Worm (Caenorhabditis elegans) whole organism, midembryonic: ENCODE results near the gene zmp-2.

Experiments used
- T22C8.4 ChIP-seq: fragments of 200-800 bp; sonication (Bioruptor generic); IDR thresholded peaks from 2 replicates; pipeline ENCODE4 v1.3.6; 2022; ENCODE audit warnings: missing genetic modification characterization, missing compliant biosample characterization
- cog-1 ChIP-seq: sonication (generic microtip); optimal IDR thresholded peaks from 2 replicates; lab custom pipeline; 2016; ENCODE audit warnings: missing genetic modification characterization, missing compliant biosample characterization
- flt-1 ChIP-seq: fragments of 200-800 bp; sonication (Bioruptor generic); IDR thresholded peaks from 2 replicates; pipeline ENCODE4 v1.3.6; 2022; ENCODE audit warnings: missing genetic modification characterization, missing compliant biosample characterization
- klf-2 ChIP-seq: fragments of 200-800 bp; sonication (Bioruptor generic); conservative IDR thresholded peaks from 2 replicates; pipeline ENCODE4 v1.3.6; 2022; ENCODE audit warnings: missing genetic modification reagents, missing genetic modification characterization, missing compliant biosample characterization
- med-1 ChIP-seq: sonication (generic microtip); optimal IDR thresholded peaks from 2 replicates; lab custom pipeline; 2017; ENCODE audit warnings: missing genetic modification characterization, mild to moderate bottlenecking, missing compliant biosample characterization, antibody characterized with exemption, missing genetic modification reagents; ENCODE audit not compliant: insufficient read depth
- ref-1 ChIP-seq: fragments of 200-800 bp; sonication (Bioruptor generic); conservative IDR thresholded peaks from 2 replicates; pipeline ENCODE4 v1.3.6; 2022; ENCODE audit warnings: missing genetic modification reagents, missing genetic modification characterization, missing compliant biosample characterization
- tab-1 ChIP-seq: fragments of 200-800 bp; sonication (Bioruptor generic); IDR thresholded peaks from 2 replicates; pipeline ENCODE4 v1.3.6; 2022; ENCODE audit warnings: missing genetic modification characterization, missing compliant biosample characterization
- ztf-23 ChIP-seq: fragments of 200-800 bp; sonication (Bioruptor generic); IDR thresholded peaks from 2 replicates; pipeline ENCODE4 v1.3.6; 2022; ENCODE audit warnings: missing genetic modification reagents, missing genetic modification characterization, missing compliant biosample characterization
- ztf-29 ChIP-seq: fragments of 200-800 bp; sonication (Bioruptor generic); IDR thresholded peaks from 2 replicates; pipeline ENCODE4 v1.3.6; 2022; ENCODE audit warnings: missing genetic modification reagents, missing genetic modification characterization, missing compliant biosample characterization

Gene zmp-2

DNA sequence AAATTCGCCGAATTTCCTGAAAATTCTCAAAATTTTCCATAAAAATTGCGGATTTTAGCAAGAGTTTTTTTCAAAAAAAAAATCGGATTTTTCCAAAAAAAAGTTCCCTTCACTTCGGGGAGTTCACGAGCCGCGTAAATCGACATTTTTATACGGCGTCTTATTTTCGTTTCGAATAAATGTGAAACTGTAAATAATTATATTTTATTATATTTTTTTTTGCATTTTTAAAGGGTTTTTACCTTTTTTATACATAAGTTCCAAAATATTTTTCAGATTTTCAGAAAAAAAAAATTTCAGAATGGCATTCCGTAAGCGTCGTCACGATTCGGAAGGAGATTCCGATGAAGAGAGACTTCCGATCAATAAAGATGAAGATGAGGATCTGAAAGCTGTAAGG is 13.3 kb upstream of the zmp-2 start, which contains the start of gene Y71H2B.2:
Y71H2B.2 (plus strand) TSS at position 301 of the 400 bp plus-strand sequence.
- TF ChIP-seq T22C8.4 (GFP tag; lab: Robert Waterston, UW) (no peak), tab-1 (GFP tag; lab: Robert Waterston, UW) (no peak), klf-2 (GFP tag; lab: Robert Waterston, UW) (no peak), ref-1 (no peak), cog-1 (tag; lab: Kevin White, UChicago) (no peak), flt-1 (GFP tag; lab: Robert Waterston, UW) (no peak), ztf-29 (no peak), ztf-23 (GFP tag; lab: Robert Waterston, UW) (no peak), med-1 (GFP tag; lab: Kevin White, UChicago) (no peak)

DNA sequence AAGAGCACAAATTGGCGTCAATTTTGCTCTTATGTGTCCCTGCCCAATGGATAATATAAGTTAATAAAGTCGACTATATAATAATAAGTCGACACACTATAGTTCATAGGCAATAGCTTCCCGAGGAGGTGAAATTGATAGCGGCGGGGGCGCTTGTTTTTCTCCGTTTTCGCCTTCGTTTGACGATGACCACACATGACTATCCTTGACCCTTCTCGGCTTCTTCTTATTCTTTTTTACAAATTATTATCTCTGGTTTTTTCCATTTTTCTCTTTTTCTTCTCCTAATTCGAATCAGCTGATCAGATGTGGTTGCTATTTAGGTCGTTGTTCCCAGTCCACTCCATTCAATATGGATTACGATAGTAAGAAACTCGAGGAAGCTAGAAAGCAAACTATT is 7.5 kb upstream of the zmp-2 start, which contains the start of gene acbp-8:
acbp-8 (plus strand) TSS at position 324 of the 400 bp plus-strand sequence.
- TF ChIP-seq ztf-23 (GFP tag; lab: Robert Waterston, UW) (no peak), flt-1 (GFP tag; lab: Robert Waterston, UW) (no peak), tab-1 (GFP tag; lab: Robert Waterston, UW) (no peak), med-1 (GFP tag; lab: Kevin White, UChicago) (no peak), T22C8.4 (GFP tag; lab: Robert Waterston, UW) (no peak), cog-1 (tag; lab: Kevin White, UChicago) (no peak), ref-1 (no peak), klf-2 (GFP tag; lab: Robert Waterston, UW) (no peak), ztf-29 (no peak)

DNA sequence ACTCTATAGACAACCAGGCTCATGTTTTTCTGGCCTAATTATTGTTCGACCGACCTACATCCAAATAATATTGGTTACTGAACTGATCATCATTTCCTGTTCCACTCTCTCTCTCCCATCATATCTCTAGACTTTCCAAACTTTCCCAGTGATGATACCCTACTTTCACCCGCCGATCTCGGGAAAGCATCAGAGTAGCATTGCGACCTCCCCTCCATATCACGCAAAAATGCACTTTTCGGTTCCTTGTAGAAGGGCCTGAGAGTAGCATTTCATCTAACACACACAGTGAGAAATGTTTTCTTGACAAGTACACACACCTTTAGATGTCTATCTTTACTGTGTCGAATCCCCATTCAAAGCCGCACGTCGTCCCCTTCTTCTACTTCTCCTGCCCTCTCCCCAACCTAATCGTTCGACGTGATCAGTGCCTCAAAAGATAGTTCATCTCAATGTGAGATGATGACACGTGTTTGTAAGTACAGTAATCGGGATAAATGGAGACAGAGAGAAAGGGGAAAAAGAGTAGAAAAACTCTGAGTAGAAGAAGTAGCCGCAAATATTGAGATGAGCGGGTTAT is 3.3 kb upstream of the zmp-2 start:
- no peak for TF ChIP-seq med-1 (GFP tag; lab: Kevin White, UChicago)
- no peak for TF ChIP-seq T22C8.4 (GFP tag; lab: Robert Waterston, UW)
- TF ChIP-seq tab-1 (GFP tag; lab: Robert Waterston, UW): no peak
- no peak for TF ChIP-seq ztf-23 (GFP tag; lab: Robert Waterston, UW)
- TF ChIP-seq cog-1 (tag; lab: Kevin White, UChicago): no peak
- no peak for TF ChIP-seq klf-2 (GFP tag; lab: Robert Waterston, UW)
- TF ChIP-seq ref-1: no peak
- no peak for TF ChIP-seq ztf-29
- no peak for TF ChIP-seq flt-1 (GFP tag; lab: Robert Waterston, UW)

DNA sequence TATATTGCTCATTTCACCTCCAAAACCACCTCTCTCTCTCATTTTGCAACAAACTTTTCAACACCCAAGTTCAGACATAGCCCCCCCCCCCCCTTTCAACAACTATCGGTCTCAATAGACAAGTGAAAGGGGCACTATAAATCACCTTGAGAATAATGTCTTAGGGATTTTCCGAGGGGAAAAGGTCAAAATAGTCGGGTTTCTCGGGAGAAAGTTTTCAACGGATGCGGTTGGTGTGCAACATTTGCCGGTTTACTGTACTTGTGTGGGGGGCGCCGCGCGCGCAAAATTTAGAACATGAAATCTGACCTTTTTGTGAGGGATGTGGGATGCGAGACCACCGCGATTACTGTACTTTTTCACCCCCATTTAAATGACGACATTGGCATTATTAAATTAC is 1.6 kb upstream of the zmp-2 start:
- TF ChIP-seq klf-2 (GFP tag; lab: Robert Waterston, UW) (no peak), ref-1 (no peak), ztf-23 (GFP tag; lab: Robert Waterston, UW) (no peak), med-1 (GFP tag; lab: Kevin White, UChicago) (no peak), ztf-29 (no peak), cog-1 (tag; lab: Kevin White, UChicago) (no peak), flt-1 (GFP tag; lab: Robert Waterston, UW) (no peak), tab-1 (GFP tag; lab: Robert Waterston, UW) (no peak), T22C8.4 (GFP tag; lab: Robert Waterston, UW) (no peak)

DNA sequence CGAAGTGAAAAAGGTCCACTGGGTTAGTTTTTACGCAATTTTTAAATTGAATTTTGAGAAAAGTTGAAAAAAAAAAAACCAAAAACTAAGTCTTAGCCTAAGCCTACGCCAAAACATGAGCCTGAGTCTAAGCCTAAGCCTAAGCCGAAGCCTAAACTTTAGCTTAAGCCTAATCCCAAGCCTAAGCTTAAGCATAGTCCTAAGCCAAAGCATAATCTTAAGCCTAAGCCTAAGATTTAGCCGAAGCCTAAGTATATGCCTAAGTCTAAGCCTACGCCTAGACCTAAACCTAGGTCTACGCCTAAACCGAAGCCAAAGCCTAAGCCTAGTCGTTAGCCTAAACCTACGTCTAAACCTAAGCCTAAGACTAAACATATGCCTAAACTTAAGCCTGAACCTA is 5.5 kb downstream of the zmp-2 start:
- TF ChIP-seq T22C8.4 (GFP tag; lab: Robert Waterston, UW) (no peak), ref-1 (no peak), ztf-29 (no peak), klf-2 (GFP tag; lab: Robert Waterston, UW) (no peak)

DNA sequence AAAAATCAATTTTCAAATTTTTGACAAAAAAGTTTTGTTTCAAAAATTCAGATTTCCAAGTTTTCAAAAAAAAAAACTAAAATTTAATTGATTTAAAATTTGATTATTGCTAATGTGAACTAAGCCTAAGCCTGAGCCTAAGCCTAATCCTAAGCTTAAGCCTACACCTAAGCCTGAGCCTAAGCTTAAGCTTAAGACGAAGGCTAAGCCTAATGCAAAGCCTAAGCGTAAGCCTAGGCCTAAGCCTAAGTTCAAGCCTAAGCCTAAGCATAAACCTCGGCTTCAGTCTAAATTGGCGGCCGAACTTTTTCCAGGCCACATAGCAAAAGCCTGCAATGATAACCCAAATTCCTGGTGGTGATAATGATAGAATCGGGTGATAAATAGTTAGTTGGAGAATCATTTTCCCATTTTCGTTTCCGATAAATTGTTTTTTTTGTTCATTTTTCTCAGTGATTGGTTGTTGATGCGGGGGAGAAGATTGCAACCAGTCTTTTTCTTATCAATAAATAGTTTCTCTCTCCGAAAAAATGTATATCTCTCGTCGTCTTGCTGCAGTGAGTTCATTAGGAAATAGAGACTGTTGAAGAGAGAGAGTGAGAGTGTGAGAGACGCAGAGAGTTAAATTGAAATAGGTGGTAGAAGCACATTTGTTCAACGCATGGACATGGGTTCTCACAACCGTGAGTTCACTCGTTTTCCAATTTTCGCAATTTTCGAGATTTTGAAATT is 11.2 kb downstream of the zmp-2 start:
- TF ChIP-seq ztf-23 (GFP tag; lab: Robert Waterston, UW): no peak
- TF ChIP-seq ztf-29: peak; percentile 72; the same call in 1 of the 2 replicates

DNA sequence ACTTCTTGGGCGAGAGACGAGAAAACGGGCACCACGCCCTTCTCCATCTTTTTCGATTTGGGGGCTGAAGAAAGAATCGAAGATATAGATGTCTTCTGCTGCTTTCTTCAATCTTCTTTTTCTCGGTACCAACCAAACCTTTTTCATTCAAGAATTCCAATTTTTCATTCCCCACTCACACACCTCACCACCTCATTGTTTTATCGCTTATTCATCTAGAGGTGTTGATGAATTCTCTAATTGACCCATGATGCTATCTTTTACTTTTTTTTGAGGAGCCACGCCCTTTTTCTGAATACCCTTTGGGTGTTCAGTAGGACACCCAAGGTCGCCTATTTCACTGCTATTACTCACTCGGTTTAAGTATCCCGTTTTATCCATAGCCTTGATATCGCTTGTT is 15.3 kb downstream of the zmp-2 start:
- no peak for TF ChIP-seq ref-1
- TF ChIP-seq klf-2 (GFP tag; lab: Robert Waterston, UW): no peak

DNA sequence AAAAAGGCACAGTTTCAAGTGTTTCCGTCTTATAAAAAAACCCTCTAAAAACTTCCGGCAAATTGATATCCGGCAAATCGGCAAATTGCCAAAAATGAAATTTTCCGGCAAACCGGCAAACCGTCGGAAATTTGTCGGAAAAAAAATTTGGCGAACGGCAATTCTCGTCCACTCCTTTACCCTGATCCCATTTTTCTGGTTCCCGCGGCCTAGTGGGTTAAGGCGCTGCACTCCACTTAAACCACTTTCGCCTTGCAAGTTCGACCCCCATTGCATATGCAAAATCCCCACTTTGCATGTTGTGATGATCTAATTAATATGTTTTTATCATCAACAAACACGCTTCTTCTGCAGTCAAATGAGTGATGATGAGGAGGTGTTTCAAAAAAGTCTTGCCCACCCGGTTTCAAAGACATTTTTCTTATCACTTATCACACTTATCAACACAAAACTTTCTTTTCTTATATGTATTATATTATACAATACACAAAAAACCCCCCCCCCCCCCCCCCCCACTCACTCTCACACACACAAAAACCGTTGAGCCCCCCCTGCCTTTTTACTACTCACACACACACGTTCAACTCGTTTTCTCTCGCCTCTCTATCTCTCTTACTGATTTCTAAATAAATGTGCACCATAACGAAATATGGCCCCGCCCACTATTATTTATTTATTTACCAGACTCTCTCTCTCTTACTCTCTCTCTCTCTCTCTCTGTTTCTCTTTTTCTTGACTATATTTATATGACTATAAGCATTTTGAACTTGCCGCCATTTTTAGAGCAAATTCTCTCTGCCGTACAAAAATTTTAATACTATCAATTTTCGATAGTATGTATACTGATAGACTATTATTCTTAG is 16.8 kb downstream of the zmp-2 start:
- TF ChIP-seq ztf-29: no peak
- no peak for TF ChIP-seq med-1 (GFP tag; lab: Kevin White, UChicago)
- no peak for TF ChIP-seq tab-1 (GFP tag; lab: Robert Waterston, UW)
- TF ChIP-seq ref-1: no peak
- TF ChIP-seq klf-2 (GFP tag; lab: Robert Waterston, UW): no peak
- no peak for TF ChIP-seq cog-1 (tag; lab: Kevin White, UChicago)
- no peak for TF ChIP-seq flt-1 (GFP tag; lab: Robert Waterston, UW)
- no peak for TF ChIP-seq ztf-23 (GFP tag; lab: Robert Waterston, UW)
- TF ChIP-seq T22C8.4 (GFP tag; lab: Robert Waterston, UW): no peak

DNA sequence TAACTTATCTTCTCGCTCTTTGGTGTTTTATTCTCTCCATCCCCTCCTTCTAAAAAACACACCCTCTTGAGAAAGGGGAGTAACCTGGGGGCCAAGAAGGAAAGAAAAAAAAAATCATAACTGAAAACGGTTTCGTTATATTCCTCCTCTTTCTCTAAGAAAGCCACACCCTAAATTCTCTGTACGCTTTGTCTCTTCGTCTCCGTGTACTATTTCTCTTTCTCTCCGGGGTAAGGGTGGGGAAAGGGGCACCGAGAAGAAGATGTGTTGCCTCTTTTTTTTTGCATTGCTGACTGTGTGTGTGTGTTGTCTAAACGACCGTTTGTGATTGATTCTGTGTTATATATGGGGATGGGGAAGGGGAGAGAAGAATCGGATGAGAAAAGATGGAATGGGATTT is 20.0 kb downstream of the zmp-2 start:
- TF ChIP-seq T22C8.4 (GFP tag; lab: Robert Waterston, UW): no peak
- 0 out of 2 replicates have a peak, but pooled peaks have one; percentile 21 for TF ChIP-seq ref-1
